Fruit fly (Drosophila melanogaster) whole organism, embryonic: ENCODE measurements around the gene CG8117.

Experiments
- ATbp ChIP-seq: fragments of 200-800 bp; sonication (Bioruptor generic); optimal IDR thresholded peaks from 2 replicates; lab custom pipeline; 2017; ENCODE audit warnings: missing biosample characterization, mild to moderate bottlenecking, missing genetic modification characterization, missing genetic modification reagents
- Adf1 ChIP-seq: fragments of 200-800 bp; sonication (Bioruptor generic); IDR thresholded peaks from 2 replicates; pipeline ENCODE4 v1.3.6; 2022; ENCODE audit warnings: missing biosample characterization, missing genetic modification characterization
- Bteb2 ChIP-seq: fragments of 200-800 bp; sonication (Bioruptor generic); optimal IDR thresholded peaks from 2 replicates; lab custom pipeline; 2016; ENCODE audit warnings: missing biosample characterization, missing genetic modification characterization
- CG11247 ChIP-seq: fragments of 200-800 bp; sonication (Bioruptor generic); IDR thresholded peaks from 2 replicates; pipeline ENCODE4 v1.3.6; 2022; ENCODE audit warnings: missing biosample characterization, missing genetic modification characterization
- CG11504 ChIP-seq: fragments of 200-800 bp; sonication (Bioruptor generic); optimal IDR thresholded peaks from 3 replicates; lab custom pipeline; 2019; ENCODE audit warnings: missing biosample characterization, mild to moderate bottlenecking, missing genetic modification characterization, moderate library complexity
- CG11560 ChIP-seq: fragments of 200-800 bp; sonication (Bioruptor generic); IDR thresholded peaks from 3 replicates; pipeline ENCODE4 v1.3.6; 2022; ENCODE audit warnings: missing biosample characterization, missing genetic modification characterization
- CG12769 ChIP-seq: fragments of 200-800 bp; sonication (Bioruptor generic); optimal IDR thresholded peaks from 2 replicates; lab custom pipeline; 2019; ENCODE audit warnings: missing biosample characterization, mild to moderate bottlenecking, missing genetic modification characterization, moderate library complexity
- CG14050 ChIP-seq: fragments of 200-800 bp; sonication (Bioruptor generic); IDR thresholded peaks from 3 replicates; pipeline ENCODE4 v1.3.6; 2022; ENCODE audit warnings: missing biosample characterization, missing genetic modification characterization
- CG15073 ChIP-seq: fragments of 200-800 bp; sonication (Bioruptor generic); optimal IDR thresholded peaks from 2 replicates; lab custom pipeline; 2016; ENCODE audit warnings: missing biosample characterization, missing genetic modification characterization
- CG15479 ChIP-seq: fragments of 200-800 bp; sonication (Bioruptor generic); optimal IDR thresholded peaks from 3 replicates; lab custom pipeline; 2019; ENCODE audit warnings: missing biosample characterization, mild to moderate bottlenecking, missing genetic modification characterization, moderate library complexity
- CG15696 ChIP-seq: fragments of 200-800 bp; sonication (Bioruptor generic); optimal IDR thresholded peaks from 2 replicates; lab custom pipeline; 2019; ENCODE audit warnings: missing biosample characterization, mild to moderate bottlenecking, missing genetic modification characterization, moderate library complexity
- CG18011 ChIP-seq: fragments of 200-800 bp; sonication (Bioruptor generic); optimal IDR thresholded peaks from 2 replicates; lab custom pipeline; 2017; ENCODE audit warnings: missing biosample characterization, missing genetic modification characterization, mild to moderate bottlenecking, moderate library complexity, missing genotype
- CG2116 ChIP-seq: fragments of 200-800 bp; sonication (Bioruptor generic); optimal IDR thresholded peaks from 3 replicates; lab custom pipeline; 2018; ENCODE audit warnings: missing biosample characterization, mild to moderate bottlenecking, missing genetic modification characterization
- CG3065 ChIP-seq: fragments of 200-800 bp; sonication (Bioruptor generic); optimal IDR thresholded peaks from 2 replicates; lab custom pipeline; 2016; ENCODE audit warnings: missing biosample characterization, missing genetic modification characterization
- CG32767 ChIP-seq: fragments of 200-800 bp; sonication (Bioruptor generic); IDR thresholded peaks from 2 replicates; pipeline ENCODE4 v1.3.6; 2022; ENCODE audit warnings: missing biosample characterization, missing genetic modification characterization
- CG5180 ChIP-seq: fragments of 200-800 bp; sonication (Bioruptor generic); optimal IDR thresholded peaks from 3 replicates; lab custom pipeline; 2017; ENCODE audit warnings: missing biosample characterization, missing genetic modification characterization, mild to moderate bottlenecking, moderate library complexity, missing genetic modification reagents
- CG5245 ChIP-seq: fragments of 200-800 bp; sonication (Bioruptor generic); optimal IDR thresholded peaks from 3 replicates; lab custom pipeline; 2016; ENCODE audit warnings: missing biosample characterization, missing genetic modification characterization
- CG6765 ChIP-seq: fragments of 200-800 bp; sonication (Bioruptor generic); optimal IDR thresholded peaks from 3 replicates; lab custom pipeline; 2017; ENCODE audit warnings: missing biosample characterization, mild to moderate bottlenecking, missing genetic modification characterization
- CG7839 ChIP-seq: fragments of 200-800 bp; sonication (Bioruptor generic); optimal IDR thresholded peaks from 3 replicates; lab custom pipeline; 2018; ENCODE audit warnings: missing biosample characterization, mild to moderate bottlenecking, missing genetic modification characterization, moderate library complexity
- CG8478 ChIP-seq: fragments of >200 bp; optimal IDR thresholded peaks from 2 replicates; lab custom pipeline; 2018
- CG8765 ChIP-seq: fragments of 200-800 bp; sonication (Bioruptor generic); IDR thresholded peaks from 2 replicates; pipeline ENCODE4 v1.3.6; 2022; ENCODE audit warnings: missing biosample characterization, missing genetic modification characterization
- Drgx ChIP-seq: fragments of 200-800 bp; sonication (Bioruptor generic); IDR thresholded peaks from 2 replicates; pipeline ENCODE4 v1.3.6; 2022; ENCODE audit warnings: missing biosample characterization, missing genetic modification characterization
- ERR ChIP-seq: fragments of 200-800 bp; sonication (Bioruptor generic); optimal IDR thresholded peaks from 2 replicates; lab custom pipeline; 2016; ENCODE audit warnings: missing biosample characterization, missing genetic modification characterization
- GATAe ChIP-seq: fragments of 200-800 bp; sonication (Bioruptor generic); conservative IDR thresholded peaks from 2 replicates; pipeline ENCODE4 v1.3.6; 2022; ENCODE audit warnings: missing biosample characterization, missing genetic modification characterization
- Hr3 ChIP-seq: fragments of 200-800 bp; sonication (Bioruptor generic); optimal IDR thresholded peaks from 3 replicates; lab custom pipeline; 2016; ENCODE audit warnings: missing biosample characterization, missing genetic modification characterization
- Hsf ChIP-seq: fragments of 200-800 bp; sonication (Bioruptor generic); optimal IDR thresholded peaks from 3 replicates; lab custom pipeline; 2016; ENCODE audit warnings: missing biosample characterization, missing genetic modification characterization
- Kr ChIP-seq: fragments of 200-800 bp; sonication (Bioruptor generic); optimal IDR thresholded peaks from 2 replicates; lab custom pipeline; 2017; ENCODE audit warnings: missing biosample characterization, mild to moderate bottlenecking, missing genetic modification characterization
- Lhr ChIP-seq: fragments of 200-800 bp; sonication (Bioruptor generic); optimal IDR thresholded peaks from 3 replicates; lab custom pipeline; 2017; ENCODE audit warnings: mild to moderate bottlenecking, missing biosample characterization, missing genetic modification reagents, missing genetic modification characterization
- Med ChIP-seq: fragments of 200-800 bp; sonication (Bioruptor generic); peaks from one replicate; lab custom pipeline; 2016; ENCODE audit warnings: missing biosample characterization, missing genetic modification characterization, mild to moderate bottlenecking, inconsistent platforms, moderate library complexity
- Optix ChIP-seq: fragments of 200-800 bp; sonication (Bioruptor generic); IDR thresholded peaks from 3 replicates; pipeline ENCODE4 v1.3.6; 2022; ENCODE audit warnings: missing biosample characterization, missing genetic modification characterization
- Vsx1 ChIP-seq: fragments of 200-800 bp; sonication (Bioruptor generic); optimal IDR thresholded peaks from 2 replicates; lab custom pipeline; 2017; ENCODE audit warnings: missing biosample characterization, mild to moderate bottlenecking, missing genetic modification characterization, missing genetic modification reagents
- abd-A ChIP-seq: fragments of 200-800 bp; sonication (Bioruptor generic); optimal IDR thresholded peaks from 3 replicates; lab custom pipeline; 2019; ENCODE audit warnings: missing biosample characterization, mild to moderate bottlenecking, missing genetic modification characterization, moderate library complexity
- ash1 ChIP-seq: fragments of 200-800 bp; sonication (Bioruptor generic); optimal IDR thresholded peaks from 2 replicates; lab custom pipeline; 2018; ENCODE audit warnings: missing biosample characterization, mild to moderate bottlenecking, missing genetic modification characterization
- cad ChIP-seq: fragments of >200 bp; optimal IDR thresholded peaks from 2 replicates; lab custom pipeline; 2017; ENCODE audit warnings: missing biosample characterization, missing genetic modification characterization
- eve ChIP-seq, 2 experiments: fragments of >200 bp; optimal IDR thresholded peaks; 2 replicates each; lab custom pipeline; 2017; ENCODE audit warnings: missing biosample characterization in 2 of 2, missing genetic modification characterization in 2 of 2
- grn ChIP-seq: fragments of 200-800 bp; sonication (Bioruptor generic); optimal IDR thresholded peaks from 3 replicates; lab custom pipeline; 2017; ENCODE audit warnings: missing biosample characterization, missing genetic modification characterization
- kni ChIP-seq: fragments of 200-800 bp; sonication (Bioruptor generic); optimal IDR thresholded peaks from 3 replicates; lab custom pipeline; 2017; ENCODE audit warnings: mild to moderate bottlenecking, missing biosample characterization, missing genetic modification reagents, missing genetic modification characterization
- lov ChIP-seq, 2 experiments: fragments of 200-800 bp in 1 of 2; fragments of >200 bp in 1 of 2; sonication (Bioruptor generic) in 1 of 2; IDR thresholded peaks in 1 of 2; optimal IDR thresholded peaks in 1 of 2; 2 replicates in 1 of 2; 3 replicates in 1 of 2; pipeline versions ENCODE4 v1.3.6 to Lab custom; 2017 to 2022; ENCODE audit warnings: missing biosample characterization in 1 of 2, missing genetic modification characterization in 1 of 2
- mld ChIP-seq: fragments of 200-800 bp; sonication (Bioruptor generic); IDR thresholded peaks from 3 replicates; pipeline ENCODE4 v1.3.6; 2022; ENCODE audit warnings: missing biosample characterization, missing genetic modification characterization; ENCODE audit not compliant: partially characterized antibody
- pros ChIP-seq: fragments of 200-800 bp; sonication (Bioruptor generic); optimal IDR thresholded peaks from 3 replicates; lab custom pipeline; 2019; ENCODE audit warnings: missing biosample characterization, mild to moderate bottlenecking, missing genetic modification characterization, moderate library complexity
- pum ChIP-seq: fragments of 200-800 bp; sonication (Bioruptor generic); optimal IDR thresholded peaks from 2 replicates; lab custom pipeline; 2016; ENCODE audit warnings: missing biosample characterization, missing genetic modification characterization
- ro ChIP-seq: fragments of 200-800 bp; sonication (Bioruptor generic); IDR thresholded peaks from 2 replicates; pipeline ENCODE4 v1.3.6; 2022; ENCODE audit warnings: missing biosample characterization, missing genetic modification characterization
- run ChIP-seq: fragments of 200-800 bp; sonication (Bioruptor generic); optimal IDR thresholded peaks from 3 replicates; lab custom pipeline; 2018; ENCODE audit warnings: missing biosample characterization, mild to moderate bottlenecking, missing genetic modification characterization
- sens ChIP-seq: fragments of 200-800 bp; sonication (Bioruptor generic); peaks from one replicate; lab custom pipeline; 2016; ENCODE audit warnings: missing biosample characterization, missing genetic modification characterization
- slbo ChIP-seq: fragments of 200-800 bp; sonication (Bioruptor generic); IDR thresholded peaks from 2 replicates; pipeline ENCODE4 v1.3.6; 2022; ENCODE audit warnings: missing biosample characterization, missing genetic modification characterization
- sob ChIP-seq: fragments of 200-800 bp; sonication (Bioruptor generic); IDR thresholded peaks from 2 replicates; pipeline ENCODE4 v1.3.6; 2022; ENCODE audit warnings: missing biosample characterization, missing genetic modification characterization
- sug ChIP-seq: fragments of 200-800 bp; optimal IDR thresholded peaks from 2 replicates; lab custom pipeline; 2019; ENCODE audit warnings: missing biosample characterization, mild to moderate bottlenecking, missing genetic modification characterization, moderate library complexity
- vvl ChIP-seq: fragments of 200-800 bp; sonication (Bioruptor generic); IDR thresholded peaks from 2 replicates; pipeline ENCODE4 v1.3.6; 2022; ENCODE audit warnings: missing biosample characterization, missing genetic modification characterization
- wek ChIP-seq: fragments of 200-800 bp; sonication (Bioruptor generic); optimal IDR thresholded peaks from 3 replicates; lab custom pipeline; 2018; ENCODE audit warnings: missing biosample characterization, mild to moderate bottlenecking, missing genetic modification characterization, moderate library complexity

CG8117 gene

DNA sequence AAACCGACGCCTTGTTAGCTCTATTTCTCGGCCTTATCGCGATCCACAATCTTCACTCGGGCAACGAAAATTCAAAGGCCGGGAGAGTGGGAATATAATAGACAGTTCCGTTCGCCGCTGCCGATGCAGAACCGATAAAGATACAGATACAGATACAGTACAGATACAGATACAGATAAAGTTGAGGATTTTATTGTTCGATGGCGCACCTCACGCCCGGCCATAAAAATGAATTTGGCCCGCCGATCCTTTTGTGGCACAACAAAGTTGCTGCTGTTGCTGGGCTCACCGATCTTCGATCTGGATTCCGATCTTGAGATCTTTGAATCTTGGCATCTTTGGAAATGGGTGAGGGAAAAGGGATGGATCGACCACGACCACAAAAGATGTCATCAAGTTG, 33.8 kb upstream of the CG8117 start:
- TF ChIP-seq ATbp (GFP tag; lab: Kevin White, UChicago) (no peak), CG8765 (GFP tag; lab: Robert Waterston, UW) (no peak), kni (peak; percentile 65), CG11247 (GFP tag; lab: Robert Waterston, UW) (no peak), CG18011 (GFP tag; lab: Kevin White, UChicago) (no peak), abd-A (peak; percentile 32), mld (no peak), slbo (GFP tag; lab: Robert Waterston, UW) (no peak), eve (GFP tag; optimal IDR thresholded peaks at IDR 0.05; lab: Kevin White, UChicago) (no peak), cad (GFP tag; lab: Kevin White, UChicago) (peak; percentile 55), CG12769 (tag; lab: Kevin White, UChicago) (peak; percentile 33), pros (GFP tag; lab: Kevin White, UChicago) (peak; percentile 22), CG3065 (GFP tag; lab: Kevin White, UChicago) (no peak), CG15479 (peak; percentile 72), wek (GFP tag; lab: Kevin White, UChicago) (no peak), ash1 (GFP tag; lab: Kevin White, UChicago) (no peak), grn (GFP tag; lab: Kevin White, UChicago) (peak; percentile 100)

DNA sequence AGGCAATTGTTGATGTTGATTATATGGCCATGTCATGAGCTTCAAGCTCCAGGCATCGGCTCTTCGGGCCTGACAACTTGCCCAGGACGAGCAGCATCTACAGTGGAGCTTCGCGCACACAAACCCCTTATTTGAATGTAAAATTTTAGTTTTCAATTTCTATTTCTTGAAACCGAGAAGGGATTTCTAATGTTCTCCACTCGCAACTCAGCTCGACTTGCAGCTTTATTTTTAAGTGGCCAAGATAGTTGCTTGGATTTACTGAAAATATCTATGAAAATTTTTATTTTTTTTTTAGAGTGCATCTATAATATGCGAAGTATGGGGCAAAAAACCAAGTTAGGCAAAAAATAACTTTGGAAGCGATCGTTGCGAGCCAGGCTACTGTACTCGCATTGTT, 33.1 kb upstream of the CG8117 start:
- TF ChIP-seq sens (peak; percentile 39), ash1 (GFP tag; lab: Kevin White, UChicago) (no peak), Drgx (0 out of 2 replicates have a peak, but pooled peaks have one; percentile 9), CG2116 (GFP tag; lab: Kevin White, UChicago) (no peak), sug (tag; lab: Kevin White, UChicago) (no peak), Med (GFP tag; lab: Kevin White, UChicago) (peak; percentile 16)
- TF ChIP-seq, all 482 proteins: peak for 3

DNA sequence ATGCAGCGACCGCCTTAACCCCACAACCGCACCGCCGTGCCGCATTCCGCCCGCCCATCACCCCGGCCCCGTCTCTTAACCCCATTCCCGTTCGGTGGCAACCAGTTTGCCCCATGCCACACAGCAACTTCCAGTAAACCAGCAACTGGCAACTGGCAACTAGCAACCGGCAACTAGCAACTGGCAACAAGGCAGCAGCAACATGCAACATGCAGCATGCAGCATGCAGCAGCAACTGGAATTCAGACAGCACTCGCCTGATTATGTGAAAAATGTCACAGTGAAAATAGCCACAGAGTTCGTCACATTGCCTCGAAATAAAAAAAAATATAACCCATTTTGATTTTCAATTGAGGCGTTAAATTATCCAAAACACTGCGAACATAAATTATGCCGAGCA, 32.2 kb upstream of the CG8117 start:
- peak; percentile 9 for TF ChIP-seq CG11504 (tag; lab: Kevin White, UChicago)
- TF ChIP-seq pum (GFP tag; lab: Kevin White, UChicago): no peak
- TF ChIP-seq Hsf (GFP tag; lab: Kevin White, UChicago): no peak
- TF ChIP-seq Drgx: 0 out of 2 replicates have a peak, but pooled peaks have one; percentile 7
- TF ChIP-seq CG14050: no peak
- no peak for TF ChIP-seq Adf1 (GFP tag; lab: Robert Waterston, UW)
- TF ChIP-seq Med (GFP tag; lab: Kevin White, UChicago): peak; percentile 58
- no peak for TF ChIP-seq Hr3
- TF ChIP-seq ERR (GFP tag; lab: Kevin White, UChicago): no peak
- no peak for TF ChIP-seq CG6765 (GFP tag; lab: Kevin White, UChicago)
- TF ChIP-seq CG32767 (GFP tag; lab: Robert Waterston, UW): no peak
- no peak for TF ChIP-seq Vsx1 (GFP tag; lab: Kevin White, UChicago)
- TF ChIP-seq Kr (GFP tag; lab: Kevin White, UChicago): no peak
- no peak for TF ChIP-seq ro
- TF ChIP-seq Optix (GFP tag; lab: Robert Waterston, UW): no peak
- TF ChIP-seq sob (GFP tag; lab: Robert Waterston, UW): no peak
- TF ChIP-seq CG15073: no peak
- no peak for TF ChIP-seq ash1 (GFP tag; lab: Kevin White, UChicago)

dm6 chrX:15615426-15615825, 28.6 kb upstream of the CG8117 start:
- peak; percentile 38 for TF ChIP-seq CG15696 (tag; lab: Kevin White, UChicago)
- TF ChIP-seq lov (optimal IDR thresholded peaks at IDR 0.05; lab: Kevin White, UChicago): no peak
- no peak for TF ChIP-seq lov (GFP tag; IDR thresholded peaks at IDR 0.05; lab: Robert Waterston, UW)
- no peak for TF ChIP-seq CG8478 (lab: Kevin White, UChicago)
- no peak for TF ChIP-seq Lhr (GFP tag; lab: Kevin White, UChicago)
- TF ChIP-seq run: peak; percentile 3
- TF ChIP-seq Bteb2 (GFP tag; lab: Kevin White, UChicago): peak; percentile 25
- TF ChIP-seq CG7839 (tag; lab: Kevin White, UChicago): peak; percentile 76
- peak; percentile 7 for TF ChIP-seq CG5245
- TF ChIP-seq CG11560 (tag; lab: Robert Waterston, UW): peak; percentile 23; the same call in 1 of the 3 replicates
- TF ChIP-seq GATAe (GFP tag; lab: Robert Waterston, UW): no peak
- peak; percentile 82 for TF ChIP-seq vvl (GFP tag; lab: Robert Waterston, UW)
- no peak for TF ChIP-seq CG5180 (GFP tag; lab: Kevin White, UChicago)
